Fruit fly (Drosophila melanogaster) whole organism, embryonic: ENCODE results near the gene CG7320.

Experiments
- Asciz ChIP-seq: fragments of 200-800 bp; sonication (Bioruptor generic); optimal IDR thresholded peaks from 2 replicates; lab custom pipeline; 2017; ENCODE audit warnings: missing biosample characterization, mild to moderate bottlenecking, missing genetic modification characterization, missing genetic modification reagents
- Bgb ChIP-seq: fragments of 200-800 bp; sonication (Bioruptor generic); IDR thresholded peaks from 2 replicates; pipeline ENCODE4 v1.3.6; 2022; ENCODE audit warnings: missing biosample characterization, missing genetic modification characterization; ENCODE audit not compliant: partially characterized antibody
- BtbVII ChIP-seq: fragments of 200-800 bp; sonication (Bioruptor generic); optimal IDR thresholded peaks from 3 replicates; lab custom pipeline; 2017; ENCODE audit warnings: missing biosample characterization, mild to moderate bottlenecking, missing genetic modification characterization
- Bteb2 ChIP-seq: fragments of 200-800 bp; sonication (Bioruptor generic); optimal IDR thresholded peaks from 2 replicates; lab custom pipeline; 2016; ENCODE audit warnings: missing biosample characterization, missing genetic modification characterization
- CG10321 ChIP-seq: fragments of 200-800 bp; sonication (Bioruptor generic); IDR thresholded peaks from 2 replicates; pipeline ENCODE4 v1.3.6; 2022; ENCODE audit warnings: missing biosample characterization, missing genetic modification characterization
- CG10543 ChIP-seq: fragments of 200-800 bp; sonication (Bioruptor generic); optimal IDR thresholded peaks from 3 replicates; lab custom pipeline; 2017; ENCODE audit warnings: missing biosample characterization, mild to moderate bottlenecking, missing genetic modification characterization, moderate library complexity
- CG10979 ChIP-seq: fragments of 200-800 bp; sonication (Bioruptor generic); optimal IDR thresholded peaks from 2 replicates; lab custom pipeline; 2018; ENCODE audit warnings: missing biosample characterization, mild to moderate bottlenecking, missing genetic modification characterization, moderate library complexity
- CG11695 ChIP-seq: fragments of 200-800 bp; sonication (Bioruptor generic); IDR thresholded peaks from 3 replicates; pipeline ENCODE4 v1.3.6; 2022; ENCODE audit warnings: missing biosample characterization, missing genetic modification characterization
- CG11723 ChIP-seq: fragments of 200-800 bp; sonication (Bioruptor generic); optimal IDR thresholded peaks from 2 replicates; lab custom pipeline; 2017; ENCODE audit warnings: missing biosample characterization, mild to moderate bottlenecking, missing genetic modification characterization
- CG1233 ChIP-seq: fragments of 200-800 bp; sonication (Bioruptor generic); optimal IDR thresholded peaks from 4 replicates; lab custom pipeline; 2018; ENCODE audit warnings: missing biosample characterization, mild to moderate bottlenecking, missing genetic modification characterization
- CG14667 ChIP-seq: fragments of 200-800 bp; sonication (Bioruptor generic); IDR thresholded peaks from 2 replicates; pipeline ENCODE4 v1.3.6; 2022; ENCODE audit warnings: missing biosample characterization, missing genetic modification characterization
- CG15011 ChIP-seq: fragments of 200-800 bp; sonication (Bioruptor generic); optimal IDR thresholded peaks from 3 replicates; lab custom pipeline; 2018; ENCODE audit warnings: missing biosample characterization, mild to moderate bottlenecking, missing genetic modification characterization
- CG15269 ChIP-seq: fragments of 200-800 bp; sonication (Bioruptor generic); optimal IDR thresholded peaks from 2 replicates; lab custom pipeline; 2018; ENCODE audit warnings: missing biosample characterization, mild to moderate bottlenecking, missing genetic modification characterization, moderate library complexity
- CG15514 ChIP-seq: fragments of 200-800 bp; sonication (Bioruptor generic); optimal IDR thresholded peaks from 3 replicates; lab custom pipeline; 2017; ENCODE audit warnings: missing biosample characterization, missing genetic modification characterization, mild to moderate bottlenecking, moderate library complexity, missing genetic modification reagents
- CG16779 ChIP-seq: fragments of 200-800 bp; sonication (Bioruptor generic); IDR thresholded peaks from 2 replicates; pipeline ENCODE4 v1.3.6; 2022; ENCODE audit warnings: missing biosample characterization, missing genetic modification characterization
- CG17568 ChIP-seq: fragments of 200-800 bp; sonication (Bioruptor generic); optimal IDR thresholded peaks from 2 replicates; lab custom pipeline; 2018; ENCODE audit warnings: missing biosample characterization, mild to moderate bottlenecking, missing genetic modification characterization, moderate library complexity
- CG2129 ChIP-seq: fragments of 200-800 bp; sonication (Bioruptor generic); IDR thresholded peaks from 2 replicates; pipeline ENCODE4 v1.3.6; 2022; ENCODE audit warnings: missing biosample characterization, missing genetic modification characterization; ENCODE audit not compliant: partially characterized antibody
- CG5245 ChIP-seq: fragments of 200-800 bp; sonication (Bioruptor generic); optimal IDR thresholded peaks from 3 replicates; lab custom pipeline; 2016; ENCODE audit warnings: missing biosample characterization, missing genetic modification characterization
- CG6272 ChIP-seq: fragments of 200-800 bp; sonication (Bioruptor generic); IDR thresholded peaks from 2 replicates; pipeline ENCODE4 v1.3.6; 2022; ENCODE audit warnings: missing biosample characterization, missing genetic modification characterization
- CG6791 ChIP-seq: fragments of 200-800 bp; sonication (Bioruptor generic); IDR thresholded peaks from 3 replicates; pipeline ENCODE4 v1.3.6; 2022; ENCODE audit warnings: missing biosample characterization, missing genetic modification characterization; ENCODE audit not compliant: partially characterized antibody
- CG9609 ChIP-seq: fragments of 200-800 bp; sonication (Bioruptor generic); optimal IDR thresholded peaks from 3 replicates; lab custom pipeline; 2016; ENCODE audit warnings: missing biosample characterization, missing genetic modification characterization
- CoRest ChIP-seq: fragments of 200-800 bp; sonication (Bioruptor generic); optimal IDR thresholded peaks from 3 replicates; lab custom pipeline; 2018; ENCODE audit warnings: missing biosample characterization, mild to moderate bottlenecking, missing genetic modification characterization, moderate library complexity
- D19B ChIP-seq: fragments of 200-800 bp; sonication (Bioruptor generic); optimal IDR thresholded peaks from 2 replicates; lab custom pipeline; 2017; ENCODE audit warnings: missing biosample characterization, mild to moderate bottlenecking, missing genetic modification characterization
- Dfd ChIP-seq, 2 experiments: fragments of >200 bp; optimal IDR thresholded peaks; 2 replicates each; lab custom pipeline; 2017; ENCODE audit warnings: missing biosample characterization in 2 of 2, missing genetic modification characterization in 2 of 2
- Doc2 ChIP-seq: fragments of 200-800 bp; sonication (Bioruptor generic); IDR thresholded peaks from 2 replicates; pipeline ENCODE4 v1.3.6; 2022; ENCODE audit warnings: missing biosample characterization, missing genetic modification characterization
- Dref ChIP-seq: fragments of 200-800 bp; sonication (Bioruptor generic); IDR thresholded peaks from 2 replicates; pipeline ENCODE4 v1.3.6; 2022; ENCODE audit warnings: missing biosample characterization, missing genetic modification characterization
- Gug ChIP-seq: fragments of 200-800 bp; sonication (Bioruptor generic); IDR thresholded peaks from 4 replicates; pipeline ENCODE4 v1.3.6; 2022; ENCODE audit warnings: missing biosample characterization, missing genetic modification characterization
- HmgZ ChIP-seq: fragments of 200-800 bp; sonication (Bioruptor generic); optimal IDR thresholded peaks from 2 replicates; lab custom pipeline; 2018; ENCODE audit warnings: missing biosample characterization, mild to moderate bottlenecking, missing genetic modification characterization
- MESR4 ChIP-seq: fragments of 200-800 bp; sonication (Bioruptor generic); optimal IDR thresholded peaks from 2 replicates; lab custom pipeline; 2018; ENCODE audit warnings: missing biosample characterization, mild to moderate bottlenecking, missing genetic modification characterization, moderate library complexity
- Mad ChIP-seq: fragments of 200-800 bp; sonication (Bioruptor generic); optimal IDR thresholded peaks from 2 replicates; lab custom pipeline; 2016; ENCODE audit warnings: missing biosample characterization, missing genetic modification characterization
- Max ChIP-seq: fragments of 200-800 bp; sonication (Bioruptor generic); optimal IDR thresholded peaks from 2 replicates; lab custom pipeline; 2016; ENCODE audit warnings: missing biosample characterization, mild to moderate bottlenecking, missing genetic modification characterization
- Opbp ChIP-seq: fragments of 200-800 bp; sonication (Bioruptor generic); IDR thresholded peaks from 3 replicates; pipeline ENCODE4 v1.3.6; 2022; ENCODE audit warnings: missing biosample characterization, missing genetic modification characterization; ENCODE audit not compliant: partially characterized antibody
- Pdp1 ChIP-seq, 2 experiments: fragments of 200-800 bp; sonication (Bioruptor generic); optimal IDR thresholded peaks; 3 replicates each; lab custom pipeline; 2016; ENCODE audit warnings: missing biosample characterization in 2 of 2, missing genetic modification characterization in 2 of 2, mild to moderate bottlenecking in 1 of 2, moderate library complexity in 1 of 2
- bbx ChIP-seq: fragments of 200-800 bp; sonication (Bioruptor generic); IDR thresholded peaks from 2 replicates; pipeline ENCODE4 v1.3.6; 2022; ENCODE audit warnings: missing biosample characterization, missing genetic modification characterization; ENCODE audit not compliant: partially characterized antibody
- bigmax ChIP-seq: fragments of 200-800 bp; sonication (Bioruptor generic); optimal IDR thresholded peaks from 2 replicates; lab custom pipeline; 2018; ENCODE audit warnings: missing biosample characterization, mild to moderate bottlenecking, missing genetic modification characterization
- eyg ChIP-seq: fragments of 200-800 bp; sonication (Bioruptor generic); optimal IDR thresholded peaks from 3 replicates; lab custom pipeline; 2016; ENCODE audit warnings: missing biosample characterization, missing genetic modification characterization
- fd96Cb ChIP-seq: fragments of 200-800 bp; sonication (Bioruptor generic); optimal IDR thresholded peaks from 2 replicates; lab custom pipeline; 2018; ENCODE audit warnings: missing biosample characterization, mild to moderate bottlenecking, missing genetic modification characterization, moderate library complexity
- ind ChIP-seq: fragments of 200-800 bp; sonication (Bioruptor generic); optimal IDR thresholded peaks from 3 replicates; lab custom pipeline; 2016; ENCODE audit warnings: missing biosample characterization, missing genetic modification characterization
- kah ChIP-seq: fragments of 200-800 bp; sonication (Bioruptor generic); optimal IDR thresholded peaks from 2 replicates; lab custom pipeline; 2018; ENCODE audit warnings: missing biosample characterization, mild to moderate bottlenecking, missing genetic modification characterization
- pan ChIP-seq, 4 experiments: fragments of >200 bp in 3 of 4; fragments of 200-800 bp in 1 of 4; sonication (Bioruptor generic) in 1 of 4; optimal IDR thresholded peaks in 3 of 4; IDR thresholded peaks in 1 of 4; 2 replicates each; pipeline versions ENCODE4 v1.3.6 to Lab custom; 2017 to 2022; ENCODE audit warnings: missing biosample characterization in 2 of 4, missing genetic modification characterization in 2 of 4, mixed read lengths in 1 of 4
- pfk ChIP-seq: fragments of 200-800 bp; sonication (Bioruptor generic); optimal IDR thresholded peaks from 2 replicates; lab custom pipeline; 2018; ENCODE audit warnings: missing biosample characterization, mild to moderate bottlenecking, missing genetic modification characterization, moderate library complexity
- salm ChIP-seq: fragments of 200-800 bp; sonication (Bioruptor generic); optimal IDR thresholded peaks from 2 replicates; lab custom pipeline; 2018; ENCODE audit warnings: missing biosample characterization, mild to moderate bottlenecking, missing genetic modification characterization
- scrt ChIP-seq: fragments of 200-800 bp; sonication (Bioruptor generic); optimal IDR thresholded peaks from 2 replicates; lab custom pipeline; 2018; ENCODE audit warnings: missing biosample characterization, mild to moderate bottlenecking, missing genetic modification characterization, moderate library complexity
- sens ChIP-seq: fragments of 200-800 bp; sonication (Bioruptor generic); peaks from one replicate; lab custom pipeline; 2016; ENCODE audit warnings: missing biosample characterization, missing genetic modification characterization
- sr ChIP-seq: fragments of 200-800 bp; sonication (Bioruptor generic); IDR thresholded peaks from 3 replicates; pipeline ENCODE4 v1.3.6; 2022; ENCODE audit warnings: missing biosample characterization, missing genetic modification characterization
- stc ChIP-seq: fragments of 200-800 bp; sonication (Bioruptor generic); IDR thresholded peaks from 2 replicates; pipeline ENCODE4 v1.3.6; 2022; ENCODE audit warnings: missing biosample characterization, missing genetic modification characterization
- tin ChIP-seq: fragments of 200-800 bp; sonication (Bioruptor generic); optimal IDR thresholded peaks from 3 replicates; lab custom pipeline; 2016; ENCODE audit warnings: missing biosample characterization, missing genetic modification characterization
- vnd ChIP-seq: fragments of 200-800 bp; sonication (Bioruptor generic); IDR thresholded peaks from 3 replicates; pipeline ENCODE4 v1.3.6; 2022; ENCODE audit warnings: missing biosample characterization, missing genetic modification characterization; ENCODE audit not compliant: partially characterized antibody
- vvl ChIP-seq: fragments of 200-800 bp; sonication (Bioruptor generic); IDR thresholded peaks from 2 replicates; pipeline ENCODE4 v1.3.6; 2022; ENCODE audit warnings: missing biosample characterization, missing genetic modification characterization
- zen ChIP-seq: fragments of 200-800 bp; sonication (Bioruptor generic); optimal IDR thresholded peaks from 3 replicates; lab custom pipeline; 2018; ENCODE audit warnings: missing biosample characterization, mild to moderate bottlenecking, missing genetic modification characterization, moderate library complexity

CG7320 gene

DNA sequence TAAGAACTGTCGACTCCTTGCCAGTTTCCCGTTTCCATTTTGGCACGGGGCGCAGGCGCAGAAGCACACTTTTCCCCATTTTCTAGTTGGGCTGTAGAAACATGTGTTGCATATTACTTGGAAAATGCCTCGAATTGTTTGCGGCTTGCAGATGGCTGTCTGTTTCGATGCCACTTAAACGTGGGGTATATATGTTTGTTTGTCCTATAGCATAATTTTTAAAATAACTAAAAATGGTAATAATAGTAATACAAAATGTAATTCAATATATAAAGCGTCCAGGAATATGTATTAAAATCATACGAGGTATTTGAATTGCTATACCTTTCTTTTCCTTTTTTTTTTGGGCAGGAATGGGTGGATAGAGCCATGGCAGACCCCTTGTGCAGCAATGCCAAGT, 49.4 kb downstream of the CG7320 start (continued):
- TF ChIP-seq Dfd (GFP tag; optimal IDR thresholded peaks at IDR 0.05; lab: Kevin White, UChicago) (no peak), CG11723 (GFP tag; lab: Kevin White, UChicago) (peak; percentile 17), Mad (GFP tag; lab: Kevin White, UChicago) (no peak), pfk (no peak), D19B (GFP tag; lab: Kevin White, UChicago) (peak; percentile 65), zen (peak; percentile 59), Bgb (GFP tag; lab: Robert Waterston, UW) (no peak), pan (optimal IDR thresholded peaks at IDR 0.05; lab: Kevin White, UChicago) (no peak), pan (GFP tag; optimal IDR thresholded peaks at IDR 0.05 in 1 of 2, IDR thresholded peaks at IDR 0.05 in 1 of 2) (peak in 1 of 2 experiments; percentile 49), Gug (GFP tag; lab: Robert Waterston, UW) (peak; percentile 36; the same call in 2 of the 4 replicates), bigmax (GFP tag; lab: Kevin White, UChicago) (no peak), scrt (GFP tag; lab: Kevin White, UChicago) (no peak), CG14667 (0 out of 2 replicates have a peak, but pooled peaks have one; percentile 16), vnd (GFP tag; lab: Robert Waterston, UW) (no peak), Pdp1 (GFP tag; optimal IDR thresholded peaks at IDR 0.05; lab: Kevin White, UChicago) (peak in 1 of 2 experiments; percentile 4), fd96Cb (tag; lab: Kevin White, UChicago) (peak; percentile 77), MESR4 (GFP tag; lab: Kevin White, UChicago) (no peak), Max (peak; percentile 7), Doc2 (no peak), CG17568 (GFP tag; lab: Kevin White, UChicago) (no peak), CoRest (tag; lab: Kevin White, UChicago) (peak; percentile 73), CG16779 (GFP tag; lab: Robert Waterston, UW) (no peak), HmgZ (tag; lab: Kevin White, UChicago) (no peak), CG15011 (GFP tag; lab: Kevin White, UChicago) (no peak), CG15269 (tag; lab: Kevin White, UChicago) (peak; percentile 19), tin (peak; percentile 50), CG11695 (GFP tag; lab: Robert Waterston, UW) (peak; percentile 46; the same call in 1 of the 3 replicates), CG6272 (GFP tag; lab: Robert Waterston, UW) (no peak), CG15514 (GFP tag; lab: Kevin White, UChicago) (no peak), sens (GFP tag; lab: Kevin White, UChicago) (peak; percentile 88), bbx (GFP tag; lab: Robert Waterston, UW) (no peak), vvl (peak; percentile 85), CG1233 (GFP tag; lab: Kevin White, UChicago) (peak; percentile 28), CG9609 (GFP tag; lab: Kevin White, UChicago) (no peak), Dref (GFP tag; lab: Robert Waterston, UW) (no peak), eyg (GFP tag; lab: Kevin White, UChicago) (no peak), CG2129 (no peak), sr (GFP tag; lab: Robert Waterston, UW) (no peak), stc (GFP tag; lab: Robert Waterston, UW) (peak; percentile 66; the same call in 1 of the 2 replicates), Opbp (no peak), CG5245 (no peak), Asciz (GFP tag; lab: Kevin White, UChicago) (peak; percentile 60), CG10979 (tag; lab: Kevin White, UChicago) (peak; percentile 85), BtbVII (GFP tag; lab: Kevin White, UChicago) (no peak), CG6791 (GFP tag; lab: Robert Waterston, UW) (no peak), ind (GFP tag; lab: Kevin White, UChicago) (peak; percentile 21), CG10543 (GFP tag; lab: Kevin White, UChicago) (no peak), kah (GFP tag; lab: Kevin White, UChicago) (no peak), Bteb2 (GFP tag; lab: Kevin White, UChicago) (no peak), salm (tag; lab: Kevin White, UChicago) (no peak), CG10321 (GFP tag; lab: Robert Waterston, UW) (no peak)
